Worm (Caenorhabditis elegans) whole organism, L1 larva: ENCODE measurements around the gene phf-32.

Experiments
- egl-27 ChIP-seq, 2 experiments: fragments of 150-350 bp in 1 of 2; sonication (generic microtip); optimal IDR thresholded peaks; 3 replicates each; lab custom pipeline; 2017 to 2018; ENCODE audit warnings: missing biosample characterization in 2 of 2, missing genetic modification characterization in 2 of 2, missing genetic modification reagents in 2 of 2
- elt-3 ChIP-seq, 6 experiments: fragments of 150-350 bp in 1 of 6; sonication (generic microtip); optimal IDR thresholded peaks; 2 replicates each; lab custom pipeline; 2017 to 2018; ENCODE audit warnings: missing biosample characterization in 6 of 6, missing genetic modification characterization in 6 of 6, inconsistent platforms in 1 of 6
- mdl-1 ChIP-seq, 2 experiments: fragments of 150-350 bp; optimal IDR thresholded peaks; 2 replicates each; lab custom pipeline; 2014 to 2017; ENCODE audit warnings: missing biosample characterization in 2 of 2, missing genetic modification characterization in 2 of 2, inconsistent platforms in 1 of 2
- snpc-4 ChIP-seq: fragments of 150-350 bp; optimal IDR thresholded peaks from 2 replicates; lab custom pipeline; 2014; ENCODE audit warnings: missing biosample characterization, missing genetic modification characterization
- zag-1 ChIP-seq: fragments of 150-350 bp; optimal IDR thresholded peaks from 2 replicates; lab custom pipeline; 2014; ENCODE audit warnings: missing biosample characterization, missing genetic modification characterization

DNA sequence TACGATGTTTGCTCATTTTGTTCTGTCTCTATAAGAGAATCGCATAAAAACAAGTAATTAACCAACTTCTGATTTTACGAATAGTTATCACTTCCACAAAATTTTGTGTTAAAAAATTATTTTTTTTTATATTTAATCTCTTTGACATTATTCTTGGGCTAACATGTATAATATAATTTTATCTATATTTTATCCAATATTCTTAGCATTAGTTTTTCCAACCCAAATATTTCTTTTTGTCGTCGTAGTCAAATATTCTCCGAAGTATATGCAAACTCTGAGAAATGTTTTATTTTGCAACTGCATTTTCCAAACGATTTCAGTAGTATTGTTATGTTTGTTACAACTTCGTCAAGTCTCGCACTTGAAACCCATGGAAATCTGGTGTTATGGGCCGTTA, 26.8 kb downstream of the phf-32 start, which contains the start of gene srd-47:
- TF ChIP-seq elt-3 (tag; optimal IDR thresholded peaks at IDR 0.05; lab: Kevin White, UChicago) (no peak), egl-27 (tag; optimal IDR thresholded peaks at IDR 0.05; lab: Kevin White, UChicago) (no peak), zag-1 (no peak), mdl-1 (tag; optimal IDR thresholded peaks at IDR 0.05; lab: Kevin White, UChicago) (no peak), snpc-4 (no peak)
